Fruit fly (Drosophila melanogaster) whole organism, prepupa: ENCODE data around the gene CG42676.

Experiments
- Blimp-1 ChIP-seq: fragments of 200-800 bp; sonication (Bioruptor generic); optimal IDR thresholded peaks from 3 replicates; lab custom pipeline; 2017; ENCODE audit warnings: missing biosample characterization, missing genetic modification characterization, mild to moderate bottlenecking, moderate library complexity, missing genetic modification reagents
- CG10631 ChIP-seq: fragments of 200-800 bp; sonication (Bioruptor generic); optimal IDR thresholded peaks from 2 replicates; lab custom pipeline; 2016; ENCODE audit warnings: missing biosample characterization, missing genetic modification characterization
- CG11902 ChIP-seq: fragments of 200-800 bp; sonication (Bioruptor generic); optimal IDR thresholded peaks from 3 replicates; lab custom pipeline; 2016; ENCODE audit warnings: missing biosample characterization, missing genetic modification characterization
- CG15336 ChIP-seq: fragments of 200-800 bp; sonication (Bioruptor generic); IDR thresholded peaks from 2 replicates; pipeline ENCODE4 v1.3.6; 2022; ENCODE audit warnings: missing biosample characterization, missing genetic modification characterization
- CG16779 ChIP-seq: fragments of 200-800 bp; sonication (Bioruptor generic); optimal IDR thresholded peaks from 3 replicates; lab custom pipeline; 2017; ENCODE audit warnings: missing biosample characterization, mild to moderate bottlenecking, missing genetic modification characterization
- CG3032 ChIP-seq: fragments of 200-800 bp; optimal IDR thresholded peaks from 2 replicates; lab custom pipeline; 2019; ENCODE audit warnings: missing biosample characterization, mild to moderate bottlenecking, missing genetic modification characterization, moderate library complexity
- CG34406 ChIP-seq: fragments of 200-800 bp; sonication (Bioruptor generic); optimal IDR thresholded peaks from 3 replicates; lab custom pipeline; 2016; ENCODE audit warnings: missing biosample characterization, missing genetic modification characterization
- CG6163 ChIP-seq: fragments of 200-800 bp; sonication (Bioruptor generic); IDR thresholded peaks from 3 replicates; pipeline ENCODE4 v1.3.6; 2022; ENCODE audit warnings: missing biosample characterization, missing genetic modification characterization
- CG6792 ChIP-seq: fragments of 200-800 bp; sonication (Bioruptor generic); optimal IDR thresholded peaks from 3 replicates; lab custom pipeline; 2016; ENCODE audit warnings: missing biosample characterization, missing genetic modification characterization
- CG6808 ChIP-seq: fragments of 200-800 bp; sonication (Bioruptor generic); optimal IDR thresholded peaks from 3 replicates; lab custom pipeline; 2017; ENCODE audit warnings: missing biosample characterization, missing genetic modification characterization, mild to moderate bottlenecking, moderate library complexity, missing genetic modification reagents
- CG6854 ChIP-seq: fragments of 200-800 bp; sonication (Bioruptor generic); optimal IDR thresholded peaks from 2 replicates; lab custom pipeline; 2017; ENCODE audit warnings: missing biosample characterization, mild to moderate bottlenecking, missing genetic modification characterization
- CG7368 ChIP-seq: fragments of 200-800 bp; sonication (Bioruptor generic); optimal IDR thresholded peaks from 3 replicates; lab custom pipeline; 2016; ENCODE audit warnings: missing biosample characterization, missing genetic modification characterization
- CG8119 ChIP-seq: fragments of 200-800 bp; sonication (Bioruptor generic); IDR thresholded peaks from 3 replicates; pipeline ENCODE4 v1.3.6; 2022; ENCODE audit warnings: missing biosample characterization, missing genetic modification characterization
- CG8632 ChIP-seq: fragments of 200-800 bp; sonication (Bioruptor generic); optimal IDR thresholded peaks from 3 replicates; lab custom pipeline; 2016; ENCODE audit warnings: missing biosample characterization, missing genetic modification characterization
- CG9139 ChIP-seq: fragments of 200-800 bp; sonication (Bioruptor generic); optimal IDR thresholded peaks from 3 replicates; lab custom pipeline; 2017; ENCODE audit warnings: missing biosample characterization, mild to moderate bottlenecking, missing genetic modification characterization
- Eip75B ChIP-seq: fragments of 200-800 bp; sonication (Bioruptor generic); optimal IDR thresholded peaks from 3 replicates; lab custom pipeline; 2016; ENCODE audit warnings: missing biosample characterization, missing genetic modification characterization
- Eip93F ChIP-seq: fragments of 200-800 bp; sonication (Bioruptor generic); optimal IDR thresholded peaks from 2 replicates; lab custom pipeline; 2016; ENCODE audit warnings: missing biosample characterization, mild to moderate bottlenecking, missing genetic modification characterization
- Ets21C ChIP-seq: fragments of 200-800 bp; sonication (Bioruptor generic); optimal IDR thresholded peaks from 3 replicates; lab custom pipeline; 2016; ENCODE audit warnings: missing biosample characterization, missing genetic modification characterization
- Ets96B ChIP-seq: fragments of 200-800 bp; optimal IDR thresholded peaks from 2 replicates; lab custom pipeline; 2019; ENCODE audit warnings: missing biosample characterization, mild to moderate bottlenecking, missing genetic modification characterization, moderate library complexity
- Gug ChIP-seq: fragments of 200-800 bp; sonication (Bioruptor generic); IDR thresholded peaks from 2 replicates; pipeline ENCODE4 v1.3.6; 2022; ENCODE audit warnings: missing biosample characterization, missing genetic modification characterization
- Hr38 ChIP-seq: sonication (Bioruptor generic); optimal IDR thresholded peaks from 2 replicates; lab custom pipeline; 2016; ENCODE audit warnings: missing biosample characterization, missing genetic modification characterization
- Lpt ChIP-seq: fragments of 200-800 bp; sonication (Bioruptor generic); optimal IDR thresholded peaks from 3 replicates; lab custom pipeline; 2016; ENCODE audit warnings: missing biosample characterization, missing genetic modification characterization
- Met ChIP-seq: fragments of 200-800 bp; sonication (Bioruptor generic); optimal IDR thresholded peaks from 3 replicates; lab custom pipeline; 2016; ENCODE audit warnings: missing biosample characterization, missing genetic modification characterization
- Smox ChIP-seq: fragments of 200-800 bp; sonication (Bioruptor generic); optimal IDR thresholded peaks from 3 replicates; lab custom pipeline; 2016; ENCODE audit warnings: missing biosample characterization, missing genetic modification characterization
- Sox102F ChIP-seq: fragments of 200-800 bp; sonication (Bioruptor generic); optimal IDR thresholded peaks from 2 replicates; lab custom pipeline; 2016; ENCODE audit warnings: missing biosample characterization, mild to moderate bottlenecking, missing genetic modification characterization
- Sox15 ChIP-seq: fragments of 200-800 bp; sonication (Bioruptor generic); optimal IDR thresholded peaks from 3 replicates; lab custom pipeline; 2016; ENCODE audit warnings: missing biosample characterization, missing genetic modification characterization
- acj6 ChIP-seq: fragments of 200-800 bp; sonication (Bioruptor generic); optimal IDR thresholded peaks from 3 replicates; lab custom pipeline; 2016; ENCODE audit warnings: missing biosample characterization, missing genetic modification characterization
- cyc ChIP-seq: fragments of 200-800 bp; sonication (Bioruptor generic); optimal IDR thresholded peaks from 3 replicates; lab custom pipeline; 2016; ENCODE audit warnings: missing biosample characterization, missing genetic modification characterization
- dac ChIP-seq: fragments of 200-800 bp; sonication (Bioruptor generic); optimal IDR thresholded peaks from 2 replicates; lab custom pipeline; 2017; ENCODE audit warnings: missing biosample characterization, mild to moderate bottlenecking, missing genetic modification characterization
- dsx ChIP-seq: fragments of 200-800 bp; optimal IDR thresholded peaks from 3 replicates; lab custom pipeline; 2019; ENCODE audit warnings: missing biosample characterization, mild to moderate bottlenecking, missing genetic modification characterization, moderate library complexity; ENCODE audit not compliant: poor library complexity, severe bottlenecking
- eg ChIP-seq: fragments of 200-800 bp; sonication (Bioruptor generic); IDR thresholded peaks from 3 replicates; pipeline ENCODE4 v1.3.6; 2022; ENCODE audit warnings: missing biosample characterization, missing genetic modification characterization
- fd85E ChIP-seq: fragments of 200-800 bp; sonication (Bioruptor generic); optimal IDR thresholded peaks from 3 replicates; lab custom pipeline; 2016; ENCODE audit warnings: missing biosample characterization, missing genetic modification characterization
- fkh ChIP-seq: fragments of 200-800 bp; sonication (Bioruptor generic); optimal IDR thresholded peaks from 3 replicates; lab custom pipeline; 2017; ENCODE audit warnings: missing biosample characterization, mild to moderate bottlenecking, missing genetic modification characterization, moderate library complexity
- lz ChIP-seq: fragments of 200-800 bp; sonication (Bioruptor generic); optimal IDR thresholded peaks from 3 replicates; lab custom pipeline; 2016; ENCODE audit warnings: missing biosample characterization, missing genetic modification characterization
- net ChIP-seq: fragments of 200-800 bp; sonication (Bioruptor generic); optimal IDR thresholded peaks from 3 replicates; lab custom pipeline; 2016; ENCODE audit warnings: missing biosample characterization, missing genetic modification characterization
- spab ChIP-seq: fragments of 200-800 bp; sonication (Bioruptor generic); optimal IDR thresholded peaks from 2 replicates; lab custom pipeline; 2017; ENCODE audit warnings: missing biosample characterization, mild to moderate bottlenecking, missing genetic modification characterization, missing genetic modification reagents
- ss ChIP-seq, 2 experiments: fragments of 200-800 bp; sonication (Bioruptor generic); optimal IDR thresholded peaks; 2 replicates in 1 of 2; 3 replicates in 1 of 2; lab custom pipeline; 2017 to 2018; ENCODE audit warnings: mild to moderate bottlenecking in 2 of 2, missing biosample characterization in 2 of 2, missing genetic modification characterization in 2 of 2, moderate library complexity in 1 of 2
- svp ChIP-seq: fragments of 200-800 bp; sonication (Bioruptor generic); peaks from one replicate; lab custom pipeline; 2016; ENCODE audit warnings: missing biosample characterization, missing genetic modification characterization
- vri ChIP-seq: fragments of 200-800 bp; sonication (Bioruptor generic); optimal IDR thresholded peaks from 3 replicates; lab custom pipeline; 2016; ENCODE audit warnings: missing biosample characterization, mild to moderate bottlenecking, missing genetic modification characterization

CG42676 gene

dm6 chr3L:1794164-1794942 lies 8.6 kb upstream of the CG42676 start:
- TF ChIP-seq CG7368 (GFP tag; lab: Kevin White, UChicago) (no peak), fkh (GFP tag; lab: Kevin White, UChicago) (peak; percentile 63), CG3032 (no peak), Lpt (GFP tag; lab: Kevin White, UChicago) (no peak), CG6854 (GFP tag; lab: Kevin White, UChicago) (peak; percentile 15), acj6 (no peak), net (no peak), Ets96B (tag; lab: Kevin White, UChicago) (no peak), CG34406 (GFP tag; lab: Kevin White, UChicago) (no peak), CG16779 (tag; lab: Kevin White, UChicago) (no peak), CG10631 (GFP tag; lab: Kevin White, UChicago) (no peak), CG6808 (GFP tag; lab: Kevin White, UChicago) (no peak), ss (GFP tag; optimal IDR thresholded peaks at IDR 0.05; lab: Kevin White, UChicago) (peak in 1 of 2 experiments; percentile 2), Eip93F (GFP tag; lab: Kevin White, UChicago) (no peak), fd85E (GFP tag; lab: Kevin White, UChicago) (no peak), Blimp-1 (peak; percentile 50), CG6163 (GFP tag; lab: Robert Waterston, UW) (peak; percentile 56), CG6792 (GFP tag; lab: Kevin White, UChicago) (no peak), spab (GFP tag; lab: Kevin White, UChicago) (no peak), lz (GFP tag; lab: Kevin White, UChicago) (no peak), CG8632 (no peak), cyc (GFP tag; lab: Kevin White, UChicago) (no peak), Hr38 (GFP tag; lab: Kevin White, UChicago) (no peak), CG15336 (GFP tag; lab: Robert Waterston, UW) (peak; percentile 19; the same call in 1 of the 2 replicates), Sox102F (GFP tag; lab: Kevin White, UChicago) (no peak), dsx (GFP tag; lab: Kevin White, UChicago) (peak; percentile 99), Eip75B (GFP tag; lab: Kevin White, UChicago) (no peak), CG11902 (GFP tag; lab: Kevin White, UChicago) (no peak), CG9139 (GFP tag; lab: Kevin White, UChicago) (no peak), Met (GFP tag; lab: Kevin White, UChicago) (no peak), Smox (GFP tag; lab: Kevin White, UChicago) (no peak), dac (no peak), Sox15 (GFP tag; lab: Kevin White, UChicago) (no peak), CG8119 (GFP tag; lab: Robert Waterston, UW) (peak; percentile 33; the same call in 2 of the 3 replicates), eg (GFP tag; lab: Robert Waterston, UW) (0 out of 3 replicates have a peak, but pooled peaks have one; percentile 23), svp (GFP tag; lab: Kevin White, UChicago) (peak; percentile 85), Gug (GFP tag; lab: Robert Waterston, UW) (no peak), Ets21C (no peak), vri (GFP tag; lab: Kevin White, UChicago) (peak; percentile 90)
- TF ChIP-seq, all 60 proteins: peak for 11
